Fruit fly (Drosophila melanogaster) whole organism, adult: ENCODE data around the gene CG43896.

Experiments used
- CG12768 ChIP-seq: fragments of 200-800 bp; sonication (Bioruptor generic); optimal IDR thresholded peaks from 2 replicates; lab custom pipeline; 2017; ENCODE audit warnings: missing biosample characterization, missing genetic modification characterization, mild to moderate bottlenecking, moderate library complexity, missing genetic modification reagents
- CG33017 ChIP-seq: fragments of 200-800 bp; sonication (Bioruptor generic); optimal IDR thresholded peaks from 2 replicates; lab custom pipeline; 2018; ENCODE audit warnings: missing biosample characterization, mild to moderate bottlenecking, missing genetic modification characterization, moderate library complexity
- CG7101 ChIP-seq: fragments of 200-800 bp; sonication (Bioruptor generic); optimal IDR thresholded peaks from 2 replicates; lab custom pipeline; 2018; ENCODE audit warnings: missing biosample characterization, mild to moderate bottlenecking, missing genetic modification characterization, moderate library complexity
- Clk ChIP-seq: fragments of 200-800 bp; sonication (Bioruptor generic); optimal IDR thresholded peaks from 2 replicates; lab custom pipeline; 2017; ENCODE audit warnings: missing biosample characterization, missing genetic modification characterization
- Hr96 ChIP-seq: fragments of 200-800 bp; sonication (Bioruptor generic); optimal IDR thresholded peaks from 2 replicates; lab custom pipeline; 2016; ENCODE audit warnings: missing biosample characterization, missing genetic modification characterization
- cnc ChIP-seq, 2 experiments: fragments of >200 bp; optimal IDR thresholded peaks; 2 replicates each; lab custom pipeline; 2017
- tj ChIP-seq: fragments of 200-800 bp; sonication (Bioruptor generic); optimal IDR thresholded peaks from 3 replicates; lab custom pipeline; 2017; ENCODE audit warnings: missing biosample characterization, mild to moderate bottlenecking, missing genetic modification characterization, moderate library complexity
- toe ChIP-seq: fragments of 200-800 bp; sonication (Bioruptor generic); optimal IDR thresholded peaks from 2 replicates; lab custom pipeline; 2016; ENCODE audit warnings: missing biosample characterization, missing genetic modification characterization

- no peak for TF ChIP-seq cnc (optimal IDR thresholded peaks at IDR 0.05; lab: Kevin White, UChicago)
- TF ChIP-seq toe, result no peak
- no peak for TF ChIP-seq CG12768 (GFP tag; lab: Kevin White, UChicago)
- no peak for TF ChIP-seq CG33017 (tag; lab: Kevin White, UChicago)
- no peak for TF ChIP-seq Clk
- TF ChIP-seq CG7101, result no peak
- TF ChIP-seq Hr96 (GFP tag; lab: Kevin White, UChicago), result no peak
- TF ChIP-seq tj, result no peak
Observed at dm6 chr3L:12004136-12004535, 28.2 kb downstream of the CG43896 start.
